Worm (Caenorhabditis elegans) whole organism, L1 larva: ENCODE data around the gene pals-16.

Experiments
- Y116A8C.19 ChIP-seq: sonication (generic microtip); optimal IDR thresholded peaks from 2 replicates; lab custom pipeline; 2016; ENCODE audit warnings: missing compliant biosample characterization, missing genetic modification characterization, borderline replicate concordance
- alr-1 ChIP-seq: fragments of 200-800 bp; sonication (Bioruptor generic); optimal IDR thresholded peaks from 2 replicates; lab custom pipeline; 2018; ENCODE audit warnings: borderline replicate concordance, mild to moderate bottlenecking, missing genetic modification characterization, missing compliant biosample characterization
- ceh-82 ChIP-seq, 3 experiments: fragments of 150-350 bp in 1 of 3; sonication (generic microtip) in 2 of 3; optimal IDR thresholded peaks; 2 replicates each; lab custom pipeline; 2014 to 2017; ENCODE audit warnings: missing biosample characterization in 3 of 3, missing genetic modification characterization in 3 of 3
- ceh-88 ChIP-seq: fragments of 200-800 bp; sonication (Bioruptor generic); IDR thresholded peaks from 2 replicates; pipeline ENCODE4 v1.3.6; 2022; ENCODE audit warnings: missing genetic modification characterization, missing compliant biosample characterization
- dpl-1 ChIP-seq, 3 experiments: fragments of 150-350 bp in 2 of 3; sonication (generic microtip) in 1 of 3; optimal IDR thresholded peaks; 2 replicates each; lab custom pipeline; 2014 to 2017; ENCODE audit warnings: missing biosample characterization in 3 of 3, missing genetic modification characterization in 3 of 3, missing genetic modification reagents in 3 of 3
- elt-3 ChIP-seq, 6 experiments: fragments of 150-350 bp in 1 of 6; sonication (generic microtip); optimal IDR thresholded peaks; 2 replicates each; lab custom pipeline; 2017 to 2018; ENCODE audit warnings: missing biosample characterization in 6 of 6, missing genetic modification characterization in 6 of 6, inconsistent platforms in 1 of 6
- ets-5 ChIP-seq: fragments of 200-800 bp; sonication (Bioruptor generic); IDR thresholded peaks from 2 replicates; pipeline ENCODE4 v1.3.6; 2022; ENCODE audit warnings: missing genetic modification characterization, missing compliant biosample characterization
- fkh-4 ChIP-seq: sonication (generic microtip); optimal IDR thresholded peaks from 2 replicates; lab custom pipeline; 2016; ENCODE audit warnings: missing compliant biosample characterization, missing genetic modification characterization, borderline replicate concordance
- grh-1 ChIP-seq: fragments of 200-800 bp; sonication (Bioruptor generic); IDR thresholded peaks from 2 replicates; pipeline ENCODE4 v1.3.6; 2022; ENCODE audit warnings: missing genetic modification reagents, missing genetic modification characterization, missing compliant biosample characterization
- hlh-17 ChIP-seq: fragments of 200-800 bp; sonication (Bioruptor generic); optimal IDR thresholded peaks from 2 replicates; lab custom pipeline; 2018; ENCODE audit warnings: missing genetic modification characterization, mild to moderate bottlenecking, missing compliant biosample characterization, moderate library complexity, borderline replicate concordance
- jun-1 ChIP-seq: fragments of 150-350 bp; optimal IDR thresholded peaks from 2 replicates; lab custom pipeline; 2014; ENCODE audit warnings: missing biosample characterization, missing genetic modification reagents, missing genetic modification characterization
- lin-14 ChIP-seq: fragments of 200-800 bp; sonication (Bioruptor generic); optimal IDR thresholded peaks from 2 replicates; lab custom pipeline; 2018; ENCODE audit warnings: mild to moderate bottlenecking, missing genetic modification characterization, moderate library complexity, missing compliant biosample characterization
- lir-3 ChIP-seq: sonication (generic microtip); optimal IDR thresholded peaks from 2 replicates; lab custom pipeline; 2016; ENCODE audit warnings: mild to moderate bottlenecking, missing genetic modification characterization, moderate library complexity, missing compliant biosample characterization; ENCODE audit not compliant: poor library complexity
- lsy-2 ChIP-seq, 2 experiments: fragments of 150-350 bp; optimal IDR thresholded peaks; 2 replicates each; lab custom pipeline; 2014; ENCODE audit warnings: missing biosample characterization in 2 of 2, missing genetic modification characterization in 2 of 2
- mab-9 ChIP-seq: fragments of 200-800 bp; sonication (Bioruptor generic); IDR thresholded peaks from 2 replicates; pipeline ENCODE4 v1.3.6; 2022; ENCODE audit warnings: missing genetic modification reagents, missing genetic modification characterization, missing compliant biosample characterization
- mef-2 ChIP-seq: fragments of 150-350 bp; optimal IDR thresholded peaks from 2 replicates; lab custom pipeline; 2014; ENCODE audit warnings: missing biosample characterization, missing genetic modification characterization
- mep-1 ChIP-seq: fragments of 150-350 bp; optimal IDR thresholded peaks from 2 replicates; lab custom pipeline; 2014; ENCODE audit warnings: missing biosample characterization, missing genetic modification characterization
- nhr-19 ChIP-seq: fragments of 200-800 bp; sonication (Bioruptor generic); conservative IDR thresholded peaks from 2 replicates; pipeline ENCODE4 v1.3.6; 2022; ENCODE audit warnings: missing genetic modification characterization, missing compliant biosample characterization
- nhr-237 ChIP-seq: fragments of 150-350 bp; optimal IDR thresholded peaks from 2 replicates; lab custom pipeline; 2014; ENCODE audit warnings: missing biosample characterization, missing genetic modification characterization
- nhr-28 ChIP-seq: fragments of 150-350 bp; optimal IDR thresholded peaks from 2 replicates; lab custom pipeline; 2014; ENCODE audit warnings: missing biosample characterization, missing genetic modification characterization
- nhr-76 ChIP-seq: sonication (generic microtip); optimal IDR thresholded peaks from 2 replicates; lab custom pipeline; 2017; ENCODE audit warnings: missing biosample characterization, missing genetic modification characterization
- nhr-84 ChIP-seq: sonication (generic microtip); optimal IDR thresholded peaks from 2 replicates; lab custom pipeline; 2017; ENCODE audit warnings: missing biosample characterization, missing genetic modification characterization
- pqm-1 ChIP-seq: sonication (generic microtip); optimal IDR thresholded peaks from 3 replicates; lab custom pipeline; 2017; ENCODE audit warnings: missing biosample characterization, missing genetic modification characterization
- skn-1 ChIP-seq: fragments of 150-350 bp; optimal IDR thresholded peaks from 2 replicates; lab custom pipeline; 2014; ENCODE audit warnings: missing biosample characterization, missing genetic modification characterization
- snpc-4 ChIP-seq: fragments of 150-350 bp; optimal IDR thresholded peaks from 2 replicates; lab custom pipeline; 2014; ENCODE audit warnings: missing biosample characterization, missing genetic modification characterization
- snu-23 ChIP-seq: sonication (generic microtip); optimal IDR thresholded peaks from 2 replicates; lab custom pipeline; 2016; ENCODE audit warnings: missing genetic modification characterization, missing compliant biosample characterization
- xbp-1 ChIP-seq: sonication (generic microtip); optimal IDR thresholded peaks from 2 replicates; lab custom pipeline; 2016; ENCODE audit warnings: missing genetic modification characterization, missing compliant biosample characterization

pals-16 gene

DNA sequence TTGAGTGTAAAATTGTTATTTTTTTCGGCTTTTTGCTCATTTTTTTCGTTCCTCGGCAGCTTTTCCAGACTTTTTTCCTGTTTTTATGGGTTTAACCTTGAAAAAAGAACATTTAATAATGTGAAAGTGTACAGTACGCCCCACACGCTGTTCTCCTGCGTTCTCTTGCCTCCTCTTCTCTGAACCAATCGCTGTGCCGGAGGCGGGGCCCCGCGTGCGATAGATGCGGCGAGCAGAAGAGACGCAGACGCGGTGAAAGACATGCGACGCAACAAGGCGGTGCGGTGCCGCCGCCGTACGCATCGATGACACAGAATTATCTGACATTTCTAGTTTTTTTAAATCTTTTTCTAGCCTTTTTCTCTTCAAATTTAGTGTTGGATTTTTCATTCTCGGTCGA, 37.0 kb downstream of the pals-16 start:
- TF ChIP-seq skn-1 (tag; lab: Kevin White, UChicago) (no peak), lsy-2 (tag; optimal IDR thresholded peaks at IDR 0.05; lab: Kevin White, UChicago) (peak; percentile 36 to 83), ceh-88 (GFP tag; lab: Robert Waterston, UW) (no peak), mef-2 (tag; lab: Kevin White, UChicago) (no peak), jun-1 (tag; lab: Kevin White, UChicago) (no peak)

DNA sequence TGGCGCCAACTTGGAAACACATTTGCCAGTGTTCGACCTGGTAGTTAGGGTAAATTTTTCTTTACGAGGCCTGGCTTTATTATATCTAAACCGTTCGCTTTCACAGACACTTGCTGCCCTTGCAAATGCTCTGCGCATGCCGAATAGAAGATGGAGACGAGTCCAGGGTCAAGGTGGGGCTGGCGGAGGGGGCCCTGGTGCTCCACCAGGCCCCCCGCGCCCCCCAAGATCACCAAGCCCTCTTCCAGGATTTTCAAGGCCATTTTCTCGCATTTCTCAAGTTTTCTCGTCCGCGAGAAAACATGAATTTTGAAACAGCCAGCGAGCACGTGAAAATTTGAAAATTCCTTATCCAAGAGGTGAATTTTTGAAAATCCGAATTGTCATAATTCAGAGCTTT, 39.8 kb downstream of the pals-16 start:
- TF ChIP-seq xbp-1 (tag; lab: Kevin White, UChicago) (no peak), elt-3 (tag; optimal IDR thresholded peaks at IDR 0.05; lab: Kevin White, UChicago) (no peak), Y116A8C.19 (no peak), hlh-17 (GFP tag; lab: Kevin White, UChicago) (no peak), fkh-4 (tag; lab: Kevin White, UChicago) (no peak), lir-3 (tag; lab: Kevin White, UChicago) (no peak), nhr-84 (no peak), mab-9 (GFP tag; lab: Robert Waterston, UW) (no peak), pqm-1 (tag; lab: Kevin White, UChicago) (no peak)

- TF ChIP-seq dpl-1 (GFP tag; optimal IDR thresholded peaks at IDR 0.05; lab: Kevin White, UChicago) (no peak), lin-14 (GFP tag; lab: Kevin White, UChicago) (no peak), nhr-237 (tag; lab: Kevin White, UChicago) (no peak), nhr-19 (GFP tag; lab: Robert Waterston, UW) (no peak), xbp-1 (tag; lab: Kevin White, UChicago) (no peak), nhr-76 (tag; lab: Kevin White, UChicago) (no peak), grh-1 (GFP tag; lab: Robert Waterston, UW) (no peak), ceh-82 (tag; optimal IDR thresholded peaks at IDR 0.05; lab: Kevin White, UChicago) (no peak), lir-3 (tag; lab: Kevin White, UChicago) (no peak), nhr-28 (tag; lab: Kevin White, UChicago) (no peak), mep-1 (tag; lab: Kevin White, UChicago) (no peak), snpc-4 (tag; lab: Kevin White, UChicago) (no peak), ets-5 (GFP tag; lab: Robert Waterston, UW) (no peak), snu-23 (GFP tag; lab: Kevin White, UChicago) (no peak), alr-1 (tag; lab: Kevin White, UChicago) (no peak)
Measured at ce11 chrIII:1446747-1447146, 47.0 kb downstream of the pals-16 start.
